Worm (Caenorhabditis elegans) whole organism, mixed stage, embryonic: ENCODE data around the gene C54E10.10.

Experiments
- blmp-1 ChIP-seq: fragments of 150-350 bp; optimal IDR thresholded peaks from 2 replicates; lab custom pipeline; 2014; ENCODE audit warnings: missing biosample characterization, missing genetic modification characterization
- elt-1 ChIP-seq: sonication (generic microtip); optimal IDR thresholded peaks from 2 replicates; lab custom pipeline; 2017; ENCODE audit warnings: missing genetic modification characterization, mild to moderate bottlenecking, missing compliant biosample characterization, antibody characterized with exemption, moderate library complexity, borderline replicate concordance; ENCODE audit not compliant: insufficient read depth
- elt-3 ChIP-seq: fragments of 150-350 bp; optimal IDR thresholded peaks from 2 replicates; lab custom pipeline; 2014; ENCODE audit warnings: missing biosample characterization, missing genetic modification characterization
- lin-32 ChIP-seq: fragments of 200-800 bp; sonication (Bioruptor generic); optimal IDR thresholded peaks from 2 replicates; lab custom pipeline; 2018; ENCODE audit warnings: mild to moderate bottlenecking, missing genetic modification characterization, missing compliant biosample characterization
- lsy-2 ChIP-seq: fragments of 150-350 bp; optimal IDR thresholded peaks from 2 replicates; lab custom pipeline; 2014; ENCODE audit warnings: missing biosample characterization, missing genetic modification characterization
- pha-4 ChIP-seq: fragments of 150-350 bp; optimal IDR thresholded peaks from 2 replicates; lab custom pipeline; 2018; ENCODE audit warnings: missing biosample characterization, missing genetic modification reagents, missing genetic modification characterization
- snpc-4 ChIP-seq: fragments of 150-350 bp; optimal IDR thresholded peaks from 2 replicates; lab custom pipeline; 2014; ENCODE audit warnings: missing biosample characterization, missing genetic modification characterization
- unc-62 ChIP-seq: fragments of 150-350 bp; optimal IDR thresholded peaks from 2 replicates; lab custom pipeline; 2014; ENCODE audit warnings: missing biosample characterization, missing genetic modification reagents, missing genetic modification characterization

DNA sequence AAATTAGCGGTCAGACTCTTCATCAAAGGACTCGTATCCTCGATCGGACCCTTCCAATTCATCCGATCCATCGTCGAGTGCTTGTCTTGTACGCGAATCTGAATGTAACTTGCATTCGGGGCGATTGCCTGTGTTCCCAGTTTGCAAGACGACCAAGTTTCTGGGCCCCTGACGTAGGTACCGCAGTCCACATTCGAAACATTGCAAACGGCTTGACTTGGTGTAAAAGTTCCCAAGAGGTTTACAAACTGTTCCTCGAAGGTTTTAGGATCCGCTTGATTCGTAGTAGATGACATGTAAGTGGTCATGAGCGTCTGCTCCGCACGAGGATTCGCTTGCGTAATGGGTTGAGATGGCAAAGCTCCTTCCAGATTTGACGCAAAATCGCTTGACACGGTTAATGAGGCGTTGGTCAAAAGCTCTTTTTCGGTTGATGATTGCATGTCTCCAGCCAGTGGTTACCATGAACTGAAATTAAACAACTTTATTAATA, 26.9 kb downstream of the C54E10.10 start, which contains the start of gene Y17D7B.4:
- no peak for TF ChIP-seq lsy-2
- TF ChIP-seq unc-62 (GFP tag; lab: Kevin White, UChicago): no peak
- TF ChIP-seq elt-3 (tag; lab: Kevin White, UChicago): no peak
- no peak for TF ChIP-seq elt-1 (tag; lab: Kevin White, UChicago)
- no peak for TF ChIP-seq snpc-4
- no peak for TF ChIP-seq lin-32 (GFP tag; lab: Kevin White, UChicago)
- TF ChIP-seq blmp-1 (tag; lab: Kevin White, UChicago): no peak
- TF ChIP-seq pha-4 (tag; lab: Kevin White, UChicago): no peak
